Worm (Caenorhabditis elegans) whole organism, late embryonic: Measurements from ENCODE around the gene C08F1.12.

ENCODE experiments used
- che-1 ChIP-seq: sonication (generic microtip); optimal IDR thresholded peaks from 2 replicates; lab custom pipeline; 2016; ENCODE audit warnings: mild to moderate bottlenecking, missing genetic modification characterization, missing compliant biosample characterization
- elt-2 ChIP-seq: sonication (generic microtip); optimal IDR thresholded peaks from 2 replicates; lab custom pipeline; 2016; ENCODE audit warnings: missing genetic modification reagents, missing genetic modification characterization, missing compliant biosample characterization
- hlh-8 ChIP-seq: sonication (generic microtip); optimal IDR thresholded peaks from 2 replicates; lab custom pipeline; 2016; ENCODE audit warnings: missing genotype, missing genetic modification characterization, missing compliant biosample characterization
- nhr-11 ChIP-seq: fragments of 150-350 bp; optimal IDR thresholded peaks from 2 replicates; lab custom pipeline; 2014; ENCODE audit warnings: missing biosample characterization, missing genetic modification characterization
- nhr-232 ChIP-seq: sonication (generic microtip); optimal IDR thresholded peaks from 2 replicates; lab custom pipeline; 2016; ENCODE audit warnings: missing genetic modification characterization, missing compliant biosample characterization
- pqm-1 ChIP-seq: sonication (generic microtip); optimal IDR thresholded peaks from 2 replicates; lab custom pipeline; 2016; ENCODE audit warnings: missing genetic modification characterization, missing compliant biosample characterization

- TF ChIP-seq che-1 (tag; lab: Kevin White, UChicago), result no peak
- TF ChIP-seq pqm-1, result no peak
- no peak for TF ChIP-seq hlh-8 (tag; lab: Kevin White, UChicago)
- no peak for TF ChIP-seq nhr-232 (tag; lab: Kevin White, UChicago)
- TF ChIP-seq elt-2 (tag; lab: Kevin White, UChicago), result no peak
- no peak for TF ChIP-seq nhr-11 (tag; lab: Kevin White, UChicago)
Measured at ce11 chrII:1771785-1772184, 34.5 kb downstream of the C08F1.12 start, which contains the start of gene math-3.
